Worm (Caenorhabditis elegans): Measurements from ENCODE around the gene ghi-1.
A peak's percentile ranks its signal among the peaks of the same experiment; 100 is the strongest.

ghi-1 gene

ce11 chrII:11685177-11685576 lies 38.6 kb downstream of the ghi-1 start, which contains the start of gene C47D12.5:
C47D12.5 (minus strand) TSS chrII:11685277.
- TF ChIP-seq lin-15B (tag; optimal IDR thresholded peaks at IDR 0.05) (no peak), pha-4 (tag; optimal IDR thresholded peaks at IDR 0.05) (no peak), nhr-77 (tag; optimal IDR thresholded peaks at IDR 0.05) (no peak), fkh-10 (GFP tag; optimal IDR thresholded peaks at IDR 0.05) (no peak), nhr-76 (tag; optimal IDR thresholded peaks at IDR 0.05) (no peak), eor-1 (tag; optimal IDR thresholded peaks at IDR 0.05) (no peak), snpc-4 (tag; optimal IDR thresholded peaks at IDR 0.05) (no peak), elt-2 (tag; optimal IDR thresholded peaks at IDR 0.05) (no peak), sea-2 (GFP tag; optimal IDR thresholded peaks at IDR 0.05) (no peak), aly-2 (tag; optimal IDR thresholded peaks at IDR 0.05) (no peak), jun-1 (tag; optimal IDR thresholded peaks at IDR 0.05) (no peak)

ce11 chrII:11688011-11688410 lies 41.5 kb downstream of the ghi-1 start:
- no peak for TF ChIP-seq ceh-16 (tag; optimal IDR thresholded peaks at IDR 0.05)
- TF ChIP-seq unc-62 (GFP tag; optimal IDR thresholded peaks at IDR 0.05) = no peak
- TF ChIP-seq nhr-28 (tag; optimal IDR thresholded peaks at IDR 0.05) = no peak
- TF ChIP-seq hmg-11 (tag; optimal IDR thresholded peaks at IDR 0.05) = peak; percentile 29
- no peak for TF ChIP-seq sea-2 (GFP tag; optimal IDR thresholded peaks at IDR 0.05)
- no peak for TF ChIP-seq tbx-2 (tag; optimal IDR thresholded peaks at IDR 0.05)
- TF ChIP-seq fos-1 (tag; optimal IDR thresholded peaks at IDR 0.05) = no peak
- no peak for TF ChIP-seq nhr-67 (tag; optimal IDR thresholded peaks at IDR 0.05)
- TF ChIP-seq pha-4 (tag; optimal IDR thresholded peaks at IDR 0.05) = peak; percentile 15
- no peak for TF ChIP-seq ztf-4 (tag; optimal IDR thresholded peaks at IDR 0.05)

ce11 chrII:11688643-11689042 lies 42.1 kb downstream of the ghi-1 start, which contains the start of gene kel-1:
kel-1 (plus strand) TSS chrII:11688943.
- TF ChIP-seq fkh-2 (tag; optimal IDR thresholded peaks at IDR 0.05) (no peak), zag-1 (tag; optimal IDR thresholded peaks at IDR 0.05) (no peak), nhr-77 (tag; optimal IDR thresholded peaks at IDR 0.05) (no peak), fos-1 (tag; optimal IDR thresholded peaks at IDR 0.05) (no peak), fkh-10 (GFP tag; optimal IDR thresholded peaks at IDR 0.05) (no peak), nhr-25 (tag; optimal IDR thresholded peaks at IDR 0.05) (no peak), skn-1 (tag; optimal IDR thresholded peaks at IDR 0.05) (no peak), tbx-2 (tag; optimal IDR thresholded peaks at IDR 0.05) (no peak), nhr-12 (tag; optimal IDR thresholded peaks at IDR 0.05) (no peak), egl-5 (tag; optimal IDR thresholded peaks at IDR 0.05) (no peak), aly-2 (tag; optimal IDR thresholded peaks at IDR 0.05) (no peak)

- TF ChIP-seq jun-1 (tag; optimal IDR thresholded peaks at IDR 0.05) (no peak), pha-4 (tag; optimal IDR thresholded peaks at IDR 0.05) (no peak), daf-12 (tag; optimal IDR thresholded peaks at IDR 0.05) (no peak), hmg-11 (tag; optimal IDR thresholded peaks at IDR 0.05) (no peak), aly-2 (tag; optimal IDR thresholded peaks at IDR 0.05) (no peak), nfya-1 (tag; optimal IDR thresholded peaks at IDR 0.05; ENCODE audit: insufficient read depth) (no peak), elt-2 (tag; optimal IDR thresholded peaks at IDR 0.05) (no peak), nhr-237 (tag; optimal IDR thresholded peaks at IDR 0.05) (no peak), tbx-2 (tag; optimal IDR thresholded peaks at IDR 0.05) (no peak), ZK546.5 (tag; optimal IDR thresholded peaks at IDR 0.05) (no peak), nhr-25 (tag; optimal IDR thresholded peaks at IDR 0.05) (no peak), nhr-28 (tag; optimal IDR thresholded peaks at IDR 0.05) (no peak)
These were observed 43.4 kb downstream of the ghi-1 start for ce11 chrII:11689941-11690340.

- TF ChIP-seq egl-27 (tag; optimal IDR thresholded peaks at IDR 0.05) (no peak), nhr-28 (tag; optimal IDR thresholded peaks at IDR 0.05) (no peak), elt-1 (tag; optimal IDR thresholded peaks at IDR 0.05) (no peak), unc-62 (GFP tag; optimal IDR thresholded peaks at IDR 0.05) (no peak), nhr-67 (tag; optimal IDR thresholded peaks at IDR 0.05) (no peak), nhr-25 (tag; optimal IDR thresholded peaks at IDR 0.05) (no peak), lsy-12 (tag; optimal IDR thresholded peaks at IDR 0.05) (no peak), nhr-11 (tag; optimal IDR thresholded peaks at IDR 0.05) (no peak), ztf-11 (tag; optimal IDR thresholded peaks at IDR 0.05) (no peak), ztf-4 (tag; optimal IDR thresholded peaks at IDR 0.05) (no peak), ZK546.5 (tag; optimal IDR thresholded peaks at IDR 0.05) (no peak)
These were observed 44.3 kb downstream of the ghi-1 start for ce11 chrII:11690868-11691267.

All from whole organism, L3 larva.